Worm (Caenorhabditis elegans): ENCODE measurements around the gene hut-1.

Gene hut-1

ce11 chrIII:12714266-12714665 lies 2.9 kb downstream of the hut-1 start, which contains the start of gene ssl-1:
TSS of gene ssl-1 (plus strand) at chrIII:12714566.
- TF ChIP-seq cnd-1 (tag; optimal IDR thresholded peaks at IDR 0.05) (no peak), sem-2 (GFP tag; optimal IDR thresholded peaks at IDR 0.05) (no peak), nhr-76 (tag; optimal IDR thresholded peaks at IDR 0.05) (no peak), flh-1 (GFP tag; optimal IDR thresholded peaks at IDR 0.05) (no peak), mep-1 (tag; optimal IDR thresholded peaks at IDR 0.05) (no peak), snpc-4 (tag; optimal IDR thresholded peaks at IDR 0.05) (no peak), ceh-83 (GFP tag; optimal IDR thresholded peaks at IDR 0.05) (no peak), nhr-2 (tag; optimal IDR thresholded peaks at IDR 0.05) (no peak), nhr-12 (tag; optimal IDR thresholded peaks at IDR 0.05) (no peak), lsy-2 (tag; optimal IDR thresholded peaks at IDR 0.05) (no peak), elt-1 (tag; optimal IDR thresholded peaks at IDR 0.05; ENCODE audit: borderline replicate concordance, insufficient read depth) (no peak), hlh-1 (tag; optimal IDR thresholded peaks at IDR 0.05) (no peak), ham-2 (GFP tag; optimal IDR thresholded peaks at IDR 0.05) (no peak), ceh-39 (tag; optimal IDR thresholded peaks at IDR 0.05) (no peak), nhr-237 (tag; optimal IDR thresholded peaks at IDR 0.05) (no peak), nhr-28 (tag; optimal IDR thresholded peaks at IDR 0.05) (no peak), lin-13 (tag; optimal IDR thresholded peaks at IDR 0.05) (no peak), unc-120 (tag; optimal IDR thresholded peaks at IDR 0.05; ENCODE audit: poor library complexity, severe bottlenecking) (no peak), tbx-8 (GFP tag; optimal IDR thresholded peaks at IDR 0.05) (no peak)

ce11 chrIII:12728149-12728548 lies 16.8 kb downstream of the hut-1 start:
- TF ChIP-seq nhr-76 (tag; optimal IDR thresholded peaks at IDR 0.05) (no peak), M03D4.4 (tag; optimal IDR thresholded peaks at IDR 0.05) (no peak), ztf-11 (tag; optimal IDR thresholded peaks at IDR 0.05) (no peak), cnd-1 (tag; optimal IDR thresholded peaks at IDR 0.05) (no peak), sptf-1 (tag; optimal IDR thresholded peaks at IDR 0.05) (no peak), elt-1 (tag; optimal IDR thresholded peaks at IDR 0.05; ENCODE audit: borderline replicate concordance, insufficient read depth) (no peak), mls-2 (tag; optimal IDR thresholded peaks at IDR 0.05) (no peak), ces-1 (GFP tag; optimal IDR thresholded peaks at IDR 0.05) (no peak), hlh-1 (tag; optimal IDR thresholded peaks at IDR 0.05) (no peak)

ce11 chrIII:12738935-12739334 lies 27.6 kb downstream of the hut-1 start:
- TF ChIP-seq ces-1 (GFP tag; optimal IDR thresholded peaks at IDR 0.05) (no peak), elt-3 (tag; optimal IDR thresholded peaks at IDR 0.05) (no peak), unc-120 (tag; optimal IDR thresholded peaks at IDR 0.05; ENCODE audit: poor library complexity, severe bottlenecking) (no peak), nhr-76 (tag; optimal IDR thresholded peaks at IDR 0.05) (no peak), pha-4 (tag; optimal IDR thresholded peaks at IDR 0.05) (no peak), drap-1 (GFP tag; optimal IDR thresholded peaks at IDR 0.05) (no peak), lin-32 (GFP tag; optimal IDR thresholded peaks at IDR 0.05) (no peak)

DNA sequence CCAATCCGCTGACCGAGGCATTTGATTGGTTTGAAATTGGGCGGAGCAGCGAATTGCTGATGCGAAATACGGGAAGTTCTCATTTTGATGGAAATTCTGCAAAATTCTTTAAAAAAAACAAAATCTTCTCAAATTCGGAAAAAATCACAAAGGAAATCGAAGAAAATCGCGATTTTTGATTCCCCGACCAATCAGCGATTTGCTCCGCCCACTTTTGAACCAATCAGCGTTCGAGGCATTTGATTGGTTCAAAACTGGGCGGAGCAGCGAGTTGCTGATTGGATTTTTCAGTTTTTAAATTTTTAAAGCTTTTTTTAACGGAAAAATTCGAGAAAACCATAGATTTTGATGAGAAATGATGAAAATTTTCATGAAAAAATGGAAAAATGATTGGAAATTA lies 29.0 kb downstream of the hut-1 start:
- TF ChIP-seq hlh-1 (tag; optimal IDR thresholded peaks at IDR 0.05) (no peak), mab-5 (tag; optimal IDR thresholded peaks at IDR 0.05) (no peak), bed-3 (GFP tag; optimal IDR thresholded peaks at IDR 0.05) (no peak), drap-1 (GFP tag; optimal IDR thresholded peaks at IDR 0.05) (no peak), ham-2 (GFP tag; optimal IDR thresholded peaks at IDR 0.05) (no peak), ces-1 (GFP tag; optimal IDR thresholded peaks at IDR 0.05) (no peak), sem-2 (GFP tag; optimal IDR thresholded peaks at IDR 0.05) (no peak), sptf-1 (tag; optimal IDR thresholded peaks at IDR 0.05) (no peak), nhr-28 (tag; optimal IDR thresholded peaks at IDR 0.05) (no peak), blmp-1 (tag; optimal IDR thresholded peaks at IDR 0.05) (no peak), snpc-4 (tag; optimal IDR thresholded peaks at IDR 0.05) (no peak), ceh-83 (GFP tag; optimal IDR thresholded peaks at IDR 0.05) (no peak), nhr-237 (tag; optimal IDR thresholded peaks at IDR 0.05) (no peak), tbx-8 (GFP tag; optimal IDR thresholded peaks at IDR 0.05) (no peak)

ce11 chrIII:12743515-12743914 lies 32.2 kb downstream of the hut-1 start:
- TF ChIP-seq flh-1 (GFP tag; optimal IDR thresholded peaks at IDR 0.05) (no peak), sem-2 (GFP tag; optimal IDR thresholded peaks at IDR 0.05) (no peak), snpc-4 (tag; optimal IDR thresholded peaks at IDR 0.05) (no peak), mls-2 (tag; optimal IDR thresholded peaks at IDR 0.05) (no peak), bed-3 (GFP tag; optimal IDR thresholded peaks at IDR 0.05) (no peak), nhr-2 (tag; optimal IDR thresholded peaks at IDR 0.05) (no peak), drap-1 (GFP tag; optimal IDR thresholded peaks at IDR 0.05) (no peak), ces-1 (GFP tag; optimal IDR thresholded peaks at IDR 0.05) (no peak), pha-4 (tag; optimal IDR thresholded peaks at IDR 0.05) (no peak), ham-2 (GFP tag; optimal IDR thresholded peaks at IDR 0.05) (no peak), hlh-1 (tag; optimal IDR thresholded peaks at IDR 0.05) (no peak)
